Worm (Caenorhabditis elegans) whole organism, mixed stage, embryonic: ENCODE measurements around the gene immt-2.

ENCODE experiments used
- blmp-1 ChIP-seq: fragments of 150-350 bp; optimal IDR thresholded peaks from 2 replicates; lab custom pipeline; 2014; ENCODE audit warnings: missing biosample characterization, missing genetic modification characterization
- ceh-43 ChIP-seq: fragments of 200-800 bp; sonication (Bioruptor generic); optimal IDR thresholded peaks from 2 replicates; lab custom pipeline; 2018; ENCODE audit warnings: mild to moderate bottlenecking, missing genetic modification characterization, moderate library complexity, missing compliant biosample characterization
- elt-1 ChIP-seq: sonication (generic microtip); optimal IDR thresholded peaks from 2 replicates; lab custom pipeline; 2017; ENCODE audit warnings: missing genetic modification characterization, mild to moderate bottlenecking, missing compliant biosample characterization, antibody characterized with exemption, moderate library complexity, borderline replicate concordance; ENCODE audit not compliant: insufficient read depth
- elt-3 ChIP-seq: fragments of 150-350 bp; optimal IDR thresholded peaks from 2 replicates; lab custom pipeline; 2014; ENCODE audit warnings: missing biosample characterization, missing genetic modification characterization
- mab-5 ChIP-seq: fragments of 150-350 bp; optimal IDR thresholded peaks from 2 replicates; lab custom pipeline; 2014; ENCODE audit warnings: missing biosample characterization, missing genetic modification characterization
- nhr-237 ChIP-seq: fragments of 150-350 bp; optimal IDR thresholded peaks from 2 replicates; lab custom pipeline; 2014; ENCODE audit warnings: missing biosample characterization, missing genetic modification characterization
- pha-4 ChIP-seq: fragments of 150-350 bp; optimal IDR thresholded peaks from 2 replicates; lab custom pipeline; 2018; ENCODE audit warnings: missing biosample characterization, missing genetic modification reagents, missing genetic modification characterization
- snpc-4 ChIP-seq: fragments of 150-350 bp; optimal IDR thresholded peaks from 2 replicates; lab custom pipeline; 2014; ENCODE audit warnings: missing biosample characterization, missing genetic modification characterization
- unc-62 ChIP-seq: fragments of 150-350 bp; optimal IDR thresholded peaks from 2 replicates; lab custom pipeline; 2014; ENCODE audit warnings: missing biosample characterization, missing genetic modification reagents, missing genetic modification characterization
- zip-8 ChIP-seq: fragments of 150-350 bp; optimal IDR thresholded peaks from 2 replicates; lab custom pipeline; 2014; ENCODE audit warnings: missing biosample characterization, missing genetic modification characterization

DNA sequence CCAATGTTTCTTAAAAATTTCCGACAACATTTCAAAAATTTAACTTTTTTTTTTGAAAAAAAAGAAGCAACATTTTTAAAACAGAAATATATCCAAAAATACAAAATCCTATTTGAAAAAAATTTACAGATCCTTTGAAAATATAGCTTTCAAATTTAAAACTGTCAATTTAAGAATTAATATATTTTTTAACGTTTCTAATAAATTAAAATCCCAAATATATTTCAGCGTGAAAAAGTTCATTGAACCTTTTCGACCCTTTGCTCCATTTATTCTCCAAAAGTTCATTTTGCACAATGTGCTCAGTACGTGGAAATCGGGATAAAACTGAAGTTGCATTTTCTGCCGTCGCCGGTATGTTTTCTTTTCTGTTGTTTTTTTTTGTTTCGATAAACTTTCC, 43.8 kb downstream of the immt-2 start, which contains the start of gene phy-3:
- TF ChIP-seq mab-5 (tag; lab: Kevin White, UChicago) (no peak), unc-62 (no peak), blmp-1 (tag; lab: Kevin White, UChicago) (no peak), elt-3 (tag; lab: Kevin White, UChicago) (no peak), zip-8 (tag; lab: Kevin White, UChicago) (no peak), pha-4 (tag; lab: Kevin White, UChicago) (no peak), ceh-43 (no peak), snpc-4 (no peak), nhr-237 (tag; lab: Kevin White, UChicago) (no peak), elt-1 (tag; lab: Kevin White, UChicago) (no peak)
